Fruit fly (Drosophila melanogaster): Measurements from ENCODE around the gene Brd7-9.

Brd7-9 gene

dm6 chr2L:7828231-7828630 lies 45.6 kb downstream of the Brd7-9 start (continued):
- TF ChIP-seq CG13775 (GFP tag; optimal IDR thresholded peaks at IDR 0.05) (no peak), CG43689 (GFP tag; IDR thresholded peaks at IDR 0.05) (no peak), CG1603 (tag; optimal IDR thresholded peaks at IDR 0.05) (peak; percentile 17), NK7.1 (GFP tag; optimal IDR thresholded peaks at IDR 0.05) (no peak), CG6254 (GFP tag; optimal IDR thresholded peaks at IDR 0.05) (no peak), Atf6 (GFP tag; IDR thresholded peaks at IDR 0.05) (no peak), HLH3B (GFP tag; IDR thresholded peaks at IDR 0.05) (0 out of 2 replicates have a peak, but pooled peaks have one; percentile 16), CG6683 (GFP tag; optimal IDR thresholded peaks at IDR 0.05) (no peak), zen (tag; optimal IDR thresholded peaks at IDR 0.05) (peak; percentile 56), CG3995 (GFP tag; optimal IDR thresholded peaks at IDR 0.05) (no peak), Max (GFP tag; optimal IDR thresholded peaks at IDR 0.05) (peak; percentile 29), CG18262 (tag; optimal IDR thresholded peaks at IDR 0.05) (peak; percentile 8), az2 (GFP tag; optimal IDR thresholded peaks at IDR 0.05) (no peak), CG9727 (GFP tag; optimal IDR thresholded peaks at IDR 0.05) (peak; percentile 2), CG6175 (GFP tag; IDR thresholded peaks at IDR 0.05) (no peak), BEAF-32 (GFP tag; optimal IDR thresholded peaks at IDR 0.05) (no peak), CG11723 (GFP tag; optimal IDR thresholded peaks at IDR 0.05) (no peak), CG10654 (GFP tag; optimal IDR thresholded peaks at IDR 0.05) (no peak), trem (tag; optimal IDR thresholded peaks at IDR 0.05) (no peak), Dad (GFP tag; optimal IDR thresholded peaks at IDR 0.05) (no peak), gce (GFP tag; IDR thresholded peaks at IDR 0.05) (no peak), tio (GFP tag; optimal IDR thresholded peaks at IDR 0.05) (no peak), CG11085 (GFP tag; IDR thresholded peaks at IDR 0.05) (no peak), bigmax (GFP tag; optimal IDR thresholded peaks at IDR 0.05) (peak; percentile 29), CG6765 (GFP tag; optimal IDR thresholded peaks at IDR 0.05) (no peak), CG14667 (GFP tag; IDR thresholded peaks at IDR 0.05) (no peak), vnd (GFP tag; IDR thresholded peaks at IDR 0.05; ENCODE audit: partially characterized antibody) (peak; percentile 7; the same call in 1 of the 3 replicates), CG8281 (tag; optimal IDR thresholded peaks at IDR 0.05) (peak; percentile 50), CG17612 (GFP tag; IDR thresholded peaks at IDR 0.05) (no peak), rib (GFP tag; IDR thresholded peaks at IDR 0.05) (peak; percentile 93), CG13624 (GFP tag; optimal IDR thresholded peaks at IDR 0.05) (peak; percentile 38), twi (tag; optimal IDR thresholded peaks at IDR 0.05) (peak; percentile 53), Doc2 (GFP tag; IDR thresholded peaks at IDR 0.05) (no peak), CG12104 (GFP tag; optimal IDR thresholded peaks at IDR 0.05) (no peak), wdn (GFP tag; IDR thresholded peaks at IDR 0.05) (no peak), caup (GFP tag; optimal IDR thresholded peaks at IDR 0.05; ENCODE audit: severe bottlenecking) (no peak), dan (GFP tag; IDR thresholded peaks at IDR 0.05) (no peak), B-H1 (GFP tag; IDR thresholded peaks at IDR 0.05) (no peak), Lim3 (GFP tag; IDR thresholded peaks at IDR 0.05) (no peak), CG13424 (tag; optimal IDR thresholded peaks at IDR 0.05) (no peak), Ravus (GFP tag; IDR thresholded peaks at IDR 0.05) (no peak), pho (GFP tag; optimal IDR thresholded peaks at IDR 0.05) (peak; percentile 26), tin (GFP tag; optimal IDR thresholded peaks at IDR 0.05) (no peak), her (GFP tag; optimal IDR thresholded peaks at IDR 0.05) (no peak), CG10321 (GFP tag; IDR thresholded peaks at IDR 0.05) (peak; percentile 100), pum (GFP tag; optimal IDR thresholded peaks at IDR 0.05) (no peak), MBD-R2 (GFP tag; IDR thresholded peaks at IDR 0.05) (peak; percentile 30; the same call in 1 of the 2 replicates), bbx (GFP tag; IDR thresholded peaks at IDR 0.05; ENCODE audit: partially characterized antibody) (peak; percentile 69), Rfx (GFP tag; IDR thresholded peaks at IDR 0.05) (peak; percentile 43; the same call in 1 of the 2 replicates), bcd (GFP tag; optimal IDR thresholded peaks at IDR 0.05) (peak; percentile 33), kah (GFP tag; optimal IDR thresholded peaks at IDR 0.05) (peak; percentile 1), zen2 (GFP tag; IDR thresholded peaks at IDR 0.05; ENCODE audit: partially characterized antibody) (no peak)
